Worm (Caenorhabditis elegans) whole organism, L3 larva: ENCODE measurements around the gene F13E6.1.

Experiments
- R02D3.7 ChIP-seq: fragments of 150-350 bp; optimal IDR thresholded peaks from 2 replicates; lab custom pipeline; 2014; ENCODE audit warnings: missing biosample characterization, missing genetic modification characterization
- ZK546.5 ChIP-seq: sonication (generic microtip); optimal IDR thresholded peaks from 2 replicates; lab custom pipeline; 2017; ENCODE audit warnings: missing biosample characterization, missing genetic modification characterization
- aly-2 ChIP-seq: fragments of 150-350 bp; optimal IDR thresholded peaks from 2 replicates; lab custom pipeline; 2014; ENCODE audit warnings: missing biosample characterization, missing genetic modification characterization
- ama-1 ChIP-seq: fragments of 150-350 bp; optimal IDR thresholded peaks from 2 replicates; lab custom pipeline; 2018
- ceh-16 ChIP-seq: sonication (generic microtip); optimal IDR thresholded peaks from 2 replicates; lab custom pipeline; 2017; ENCODE audit warnings: missing biosample characterization, missing genetic modification characterization
- ceh-28 ChIP-seq: fragments of 150-350 bp; optimal IDR thresholded peaks from 2 replicates; lab custom pipeline; 2014; ENCODE audit warnings: missing biosample characterization, missing genetic modification reagents, missing genetic modification characterization
- ceh-82 ChIP-seq: fragments of 150-350 bp; optimal IDR thresholded peaks from 2 replicates; lab custom pipeline; 2014; ENCODE audit warnings: missing biosample characterization, missing genetic modification characterization
- daf-12 ChIP-seq: fragments of 150-350 bp; optimal IDR thresholded peaks from 2 replicates; lab custom pipeline; 2014; ENCODE audit warnings: missing biosample characterization, missing genetic modification reagents, missing genetic modification characterization
- egl-27 ChIP-seq: sonication (generic microtip); optimal IDR thresholded peaks from 4 replicates; lab custom pipeline; 2017; ENCODE audit warnings: missing biosample characterization, missing genetic modification reagents, missing genetic modification characterization
- egl-5 ChIP-seq: fragments of 150-350 bp; optimal IDR thresholded peaks from 2 replicates; lab custom pipeline; 2017; ENCODE audit warnings: missing biosample characterization, missing genetic modification reagents, missing genetic modification characterization, inconsistent platforms
- elt-1 ChIP-seq: fragments of 150-350 bp; optimal IDR thresholded peaks from 2 replicates; lab custom pipeline; 2014; ENCODE audit warnings: missing biosample characterization, missing genetic modification characterization
- elt-2 ChIP-seq: sonication (generic microtip); optimal IDR thresholded peaks from 2 replicates; lab custom pipeline; 2016; ENCODE audit warnings: missing genetic modification reagents, mild to moderate bottlenecking, missing genetic modification characterization, missing compliant biosample characterization
- elt-3 ChIP-seq, 3 experiments: fragments of 150-350 bp in 1 of 3; sonication (generic microtip) in 2 of 3; optimal IDR thresholded peaks; 2 replicates in 2 of 3; 4 replicates in 1 of 3; lab custom pipeline; 2014 to 2017; ENCODE audit warnings: missing biosample characterization in 3 of 3, missing genetic modification characterization in 3 of 3
- eor-1 ChIP-seq, 2 experiments: fragments of 150-350 bp; optimal IDR thresholded peaks; 2 replicates each; lab custom pipeline; 2014 to 2018; ENCODE audit warnings: missing biosample characterization in 2 of 2, missing genetic modification characterization in 2 of 2
- fkh-10 ChIP-seq: sonication (generic microtip); optimal IDR thresholded peaks from 2 replicates; lab custom pipeline; 2017; ENCODE audit warnings: missing biosample characterization, missing genetic modification reagents, missing genetic modification characterization
- fkh-2 ChIP-seq: fragments of 150-350 bp; optimal IDR thresholded peaks from 2 replicates; lab custom pipeline; 2014; ENCODE audit warnings: missing biosample characterization, missing genetic modification reagents, missing genetic modification characterization
- hmg-11 ChIP-seq: sonication (generic microtip); optimal IDR thresholded peaks from 2 replicates; lab custom pipeline; 2016; ENCODE audit warnings: missing genetic modification characterization, missing compliant biosample characterization
- jun-1 ChIP-seq: fragments of 150-350 bp; optimal IDR thresholded peaks from 2 replicates; lab custom pipeline; 2014; ENCODE audit warnings: missing biosample characterization, missing genetic modification reagents, missing genetic modification characterization
- lin-15B ChIP-seq: fragments of 150-350 bp; optimal IDR thresholded peaks from 2 replicates; lab custom pipeline; 2014; ENCODE audit warnings: missing biosample characterization, missing genetic modification characterization
- lsy-12 ChIP-seq: sonication (generic microtip); optimal IDR thresholded peaks from 2 replicates; lab custom pipeline; 2016; ENCODE audit warnings: mild to moderate bottlenecking, missing genetic modification characterization, missing compliant biosample characterization
- nfya-1 ChIP-seq: sonication (generic microtip); optimal IDR thresholded peaks from 2 replicates; lab custom pipeline; 2017; ENCODE audit warnings: missing genetic modification characterization, mild to moderate bottlenecking, missing compliant biosample characterization, antibody characterized with exemption, moderate library complexity; ENCODE audit not compliant: insufficient read depth
- nhr-11 ChIP-seq: fragments of 150-350 bp; optimal IDR thresholded peaks from 2 replicates; lab custom pipeline; 2014; ENCODE audit warnings: missing biosample characterization, missing genetic modification characterization
- nhr-12 ChIP-seq: fragments of 150-350 bp; optimal IDR thresholded peaks from 2 replicates; lab custom pipeline; 2014; ENCODE audit warnings: missing biosample characterization, missing genetic modification characterization
- nhr-23 ChIP-seq: fragments of 150-350 bp; optimal IDR thresholded peaks from 2 replicates; lab custom pipeline; 2014; ENCODE audit warnings: missing biosample characterization, missing genetic modification reagents, missing genetic modification characterization
- nhr-25 ChIP-seq: sonication (generic microtip); optimal IDR thresholded peaks from 2 replicates; lab custom pipeline; 2017; ENCODE audit warnings: missing biosample characterization, missing genetic modification characterization
- nhr-28 ChIP-seq: fragments of 150-350 bp; optimal IDR thresholded peaks from 2 replicates; lab custom pipeline; 2014; ENCODE audit warnings: missing biosample characterization, missing genetic modification characterization
- nhr-43 ChIP-seq: sonication (generic microtip); optimal IDR thresholded peaks from 2 replicates; lab custom pipeline; 2016; ENCODE audit warnings: mild to moderate bottlenecking, missing genetic modification characterization, missing compliant biosample characterization; ENCODE audit not compliant: poor library complexity, severe bottlenecking
- nhr-67 ChIP-seq: fragments of 150-350 bp; optimal IDR thresholded peaks from 2 replicates; lab custom pipeline; 2014; ENCODE audit warnings: missing biosample characterization, missing genetic modification characterization
- nhr-76 ChIP-seq: fragments of 150-350 bp; sonication (generic microtip); optimal IDR thresholded peaks from 5 replicates; lab custom pipeline; 2014; ENCODE audit warnings: missing biosample characterization, missing genetic modification characterization
- pha-4 ChIP-seq: fragments of 150-350 bp; optimal IDR thresholded peaks from 2 replicates; lab custom pipeline; 2014; ENCODE audit warnings: missing biosample characterization, missing genetic modification reagents, missing genetic modification characterization
- pqm-1 ChIP-seq: fragments of 150-350 bp; optimal IDR thresholded peaks from 2 replicates; lab custom pipeline; 2017; ENCODE audit warnings: missing biosample characterization, missing genetic modification characterization, inconsistent platforms
- skn-1 ChIP-seq: fragments of 150-350 bp; optimal IDR thresholded peaks from 2 replicates; lab custom pipeline; 2014; ENCODE audit warnings: missing biosample characterization, missing genetic modification characterization
- snpc-4 ChIP-seq: fragments of 150-350 bp; optimal IDR thresholded peaks from 2 replicates; lab custom pipeline; 2014; ENCODE audit warnings: missing biosample characterization, missing genetic modification characterization
- unc-39 ChIP-seq: sonication (generic microtip); optimal IDR thresholded peaks from 4 replicates; lab custom pipeline; 2017; ENCODE audit warnings: missing biosample characterization, missing genetic modification characterization
- unc-62 ChIP-seq: fragments of 150-350 bp; sonication (generic microtip); optimal IDR thresholded peaks from 4 replicates; lab custom pipeline; 2014; ENCODE audit warnings: missing biosample characterization, missing genetic modification reagents, missing genetic modification characterization
- ztf-11 ChIP-seq: fragments of 150-350 bp; optimal IDR thresholded peaks from 2 replicates; lab custom pipeline; 2014; ENCODE audit warnings: missing biosample characterization, missing genetic modification characterization
- ztf-4 ChIP-seq: fragments of 150-350 bp; optimal IDR thresholded peaks from 2 replicates; lab custom pipeline; 2014; ENCODE audit warnings: missing biosample characterization, missing genetic modification characterization

F13E6.1 gene

DNA sequence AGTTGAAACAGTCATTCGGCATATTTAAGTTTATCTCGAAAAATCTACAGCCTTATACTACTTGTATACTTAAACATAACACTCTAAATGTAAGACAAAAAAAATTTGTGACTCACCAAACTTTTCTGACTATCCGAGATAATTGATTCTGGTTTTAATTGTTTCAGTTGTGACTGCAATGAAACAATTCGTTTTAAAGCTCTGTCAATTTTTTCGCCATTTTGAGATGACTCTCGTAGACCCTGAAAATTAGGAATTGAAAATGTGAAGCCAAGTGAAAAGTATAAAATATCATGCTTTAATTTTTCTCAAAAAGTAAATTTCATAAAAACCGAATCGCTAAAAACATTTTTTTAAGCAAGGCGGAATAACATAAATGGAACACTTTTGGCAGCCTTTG lies 27.4 kb upstream of the F13E6.1 start:
- TF ChIP-seq lin-15B (tag; lab: Kevin White, UChicago): no peak
- no peak for TF ChIP-seq fkh-10 (GFP tag; lab: Kevin White, UChicago)
- TF ChIP-seq elt-3 (tag; optimal IDR thresholded peaks at IDR 0.05; lab: Kevin White, UChicago): no peak
- no peak for TF ChIP-seq egl-27 (tag; lab: Kevin White, UChicago)
- TF ChIP-seq skn-1 (tag; lab: Kevin White, UChicago): no peak
- TF ChIP-seq jun-1 (tag; lab: Kevin White, UChicago): no peak
- no peak for TF ChIP-seq nhr-67 (tag; lab: Kevin White, UChicago)
- TF ChIP-seq snpc-4 (tag; lab: Kevin White, UChicago): no peak
- no peak for TF ChIP-seq ceh-16 (tag; lab: Kevin White, UChicago)
- TF ChIP-seq nhr-28 (tag; lab: Kevin White, UChicago): no peak
- no peak for TF ChIP-seq ztf-4 (tag; lab: Kevin White, UChicago)
- TF ChIP-seq ceh-82: no peak
- TF ChIP-seq ama-1 (lab: Kevin White, UChicago): no peak
- TF ChIP-seq eor-1 (tag; optimal IDR thresholded peaks at IDR 0.05; lab: Kevin White, UChicago): no peak
- TF ChIP-seq egl-5: no peak
- TF ChIP-seq, all 47 proteins: peak for 0

DNA sequence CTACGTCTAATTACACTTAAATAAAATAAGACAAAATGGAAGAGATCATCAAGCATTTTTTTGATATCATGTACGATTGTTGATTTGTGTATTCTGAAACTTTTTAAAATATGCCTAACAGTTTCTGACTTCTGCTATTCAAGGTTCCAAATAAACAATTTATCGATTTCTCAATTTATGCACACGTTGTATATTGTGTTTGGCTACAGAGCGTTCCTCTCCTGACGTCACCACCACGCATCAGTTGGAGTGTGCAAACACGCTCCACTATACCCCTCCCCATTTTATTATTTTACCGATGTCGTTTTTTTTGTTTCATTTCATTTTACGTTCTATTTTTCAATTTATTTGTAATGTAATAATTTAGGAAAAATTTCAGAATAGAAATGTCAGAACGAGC lies 18.0 kb upstream of the F13E6.1 start, which contains the start of gene plpp-1.3:
TSS of gene plpp-1.3 (plus strand) at position 380 of the 400 bp plus-strand sequence.
- peak; percentile 32 for TF ChIP-seq nfya-1
- no peak for TF ChIP-seq daf-12
- TF ChIP-seq unc-62 (GFP tag; lab: Kevin White, UChicago): no peak
- no peak for TF ChIP-seq ceh-16 (tag; lab: Kevin White, UChicago)
- no peak for TF ChIP-seq nhr-11
- no peak for TF ChIP-seq jun-1 (tag; lab: Kevin White, UChicago)
- TF ChIP-seq elt-3 (tag; optimal IDR thresholded peaks at IDR 0.05; lab: Kevin White, UChicago): no peak
- TF ChIP-seq elt-2: peak; percentile 53
- TF ChIP-seq ceh-28 (tag; lab: Kevin White, UChicago): peak; percentile 20
- no peak for TF ChIP-seq nhr-76
- TF ChIP-seq unc-39 (tag; lab: Kevin White, UChicago): no peak
- no peak for TF ChIP-seq skn-1 (tag; lab: Kevin White, UChicago)
- TF ChIP-seq elt-1: no peak
- no peak for TF ChIP-seq nhr-25 (tag; lab: Kevin White, UChicago)
- peak; percentile 65 for TF ChIP-seq lsy-12 (tag; lab: Kevin White, UChicago)
- TF ChIP-seq ztf-11 (tag; lab: Kevin White, UChicago): no peak
- TF ChIP-seq pqm-1 (tag; lab: Kevin White, UChicago): peak; percentile 60
- no peak for TF ChIP-seq snpc-4 (tag; lab: Kevin White, UChicago)
- TF ChIP-seq hmg-11 (tag; lab: Kevin White, UChicago): peak; percentile 45
- TF ChIP-seq ztf-4 (tag; lab: Kevin White, UChicago): no peak
- no peak for TF ChIP-seq aly-2 (tag; lab: Kevin White, UChicago)
- no peak for TF ChIP-seq nhr-23 (tag; lab: Kevin White, UChicago)
- no peak for TF ChIP-seq lin-15B (tag; lab: Kevin White, UChicago)
- no peak for TF ChIP-seq ama-1 (lab: Kevin White, UChicago)
- TF ChIP-seq R02D3.7 (tag; lab: Kevin White, UChicago): no peak

DNA sequence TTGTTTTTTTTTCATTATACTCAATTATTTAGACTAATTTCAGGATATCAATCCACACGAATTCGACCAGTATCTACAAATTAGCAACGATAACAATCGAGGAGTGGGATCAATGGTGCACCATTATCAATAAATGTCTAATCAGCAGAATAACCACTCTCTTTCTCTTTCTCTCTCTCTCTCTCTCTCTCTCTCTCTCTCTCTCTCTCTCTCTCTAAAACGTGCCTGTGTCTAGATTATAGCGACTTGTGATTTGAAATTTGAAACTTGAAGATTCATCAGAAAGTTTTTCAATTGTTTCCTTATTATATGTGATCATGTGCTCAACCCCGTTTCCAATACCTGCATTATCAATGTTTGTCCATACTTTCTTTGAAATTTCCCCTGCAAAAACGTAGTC lies 17.3 kb upstream of the F13E6.1 start:
- TF ChIP-seq pqm-1 (tag; lab: Kevin White, UChicago) (peak; percentile 60), nhr-12 (tag; lab: Kevin White, UChicago) (no peak), elt-2 (peak; percentile 82)

DNA sequence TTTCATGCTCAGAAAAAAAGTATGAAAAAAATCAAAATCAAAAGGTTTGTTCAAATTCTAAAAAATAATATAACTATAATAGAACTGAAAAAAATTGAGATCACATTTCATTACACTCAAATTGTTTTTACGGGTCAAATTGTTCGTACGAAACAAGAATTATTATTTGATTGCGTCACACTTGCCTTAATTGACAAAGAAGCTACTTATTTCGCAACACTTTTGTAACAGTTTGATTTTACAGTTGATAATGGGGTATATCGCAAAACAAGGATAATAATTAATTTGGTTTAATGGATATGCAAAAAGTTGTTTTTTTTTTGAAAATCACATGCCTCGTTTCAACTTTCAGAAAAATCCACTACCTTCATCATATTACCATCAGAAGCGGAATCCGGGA lies 15.1 kb upstream of the F13E6.1 start:
- TF ChIP-seq nhr-28 (tag; lab: Kevin White, UChicago) (no peak), aly-2 (tag; lab: Kevin White, UChicago) (no peak), nhr-12 (tag; lab: Kevin White, UChicago) (no peak), egl-27 (tag; lab: Kevin White, UChicago) (no peak), ceh-16 (tag; lab: Kevin White, UChicago) (no peak), pha-4 (no peak), daf-12 (no peak), ama-1 (lab: Kevin White, UChicago) (no peak), unc-39 (tag; lab: Kevin White, UChicago) (no peak), elt-3 (tag; optimal IDR thresholded peaks at IDR 0.05; lab: Kevin White, UChicago) (no peak), elt-2 (no peak), ZK546.5 (tag; lab: Kevin White, UChicago) (no peak), eor-1 (tag; optimal IDR thresholded peaks at IDR 0.05; lab: Kevin White, UChicago) (no peak), fkh-2 (no peak), fkh-10 (GFP tag; lab: Kevin White, UChicago) (no peak), nhr-43 (no peak), lin-15B (tag; lab: Kevin White, UChicago) (no peak)
